Fruit fly (Drosophila melanogaster): ENCODE measurements around the gene CG4546.

Gene CG4546

dm6 chr3R:15839294-15839693 is 7.0 kb upstream of the CG4546 start, which contains the start of gene Pbp45 (continued):
- TF ChIP-seq sob (GFP tag; IDR thresholded peaks at IDR 0.05) (0 out of 2 replicates have a peak, but pooled peaks have one; percentile 8), Sox100B (GFP tag; optimal IDR thresholded peaks at IDR 0.05) (no peak), mirr (GFP tag; optimal IDR thresholded peaks at IDR 0.05) (no peak), CG13775 (GFP tag; optimal IDR thresholded peaks at IDR 0.05) (no peak), zen (tag; optimal IDR thresholded peaks at IDR 0.05) (no peak), zen2 (GFP tag; IDR thresholded peaks at IDR 0.05; ENCODE audit: partially characterized antibody) (peak; percentile 56; the same call in 1 of the 3 replicates), CG2712 (tag; optimal IDR thresholded peaks at IDR 0.05) (no peak), en (GFP tag; optimal IDR thresholded peaks at IDR 0.05) (no peak), CG9932 (GFP tag; IDR thresholded peaks at IDR 0.05) (peak; percentile 49; the same call in 1 of the 2 replicates), CG13287 (GFP tag; IDR thresholded peaks at IDR 0.05; ENCODE audit: partially characterized antibody) (peak; percentile 60; the same call in 1 of the 2 replicates), CG13624 (GFP tag; optimal IDR thresholded peaks at IDR 0.05) (peak; percentile 22), ash1 (GFP tag; optimal IDR thresholded peaks at IDR 0.05) (no peak), tll (GFP tag; optimal IDR thresholded peaks at IDR 0.05) (no peak), odd (GFP tag; optimal IDR thresholded peaks at IDR 0.05) (no peak), Hsf (GFP tag; optimal IDR thresholded peaks at IDR 0.05) (peak; percentile 8), Rfx (GFP tag; IDR thresholded peaks at IDR 0.05) (peak; percentile 58), CG4617 (GFP tag; optimal IDR thresholded peaks at IDR 0.05; ENCODE audit: borderline replicate concordance) (no peak), CG33557 (GFP tag; optimal IDR thresholded peaks at IDR 0.05) (no peak), sna (GFP tag; IDR thresholded peaks at IDR 0.05; ENCODE audit: partially characterized antibody) (peak; percentile 43; the same call in 1 of the 2 replicates), BEAF-32 (GFP tag; optimal IDR thresholded peaks at IDR 0.05) (peak; percentile 34), CG34224 (GFP tag; IDR thresholded peaks at IDR 0.05; ENCODE audit: partially characterized antibody) (peak; percentile 52; the same call in 2 of the 3 replicates), lov (optimal IDR thresholded peaks at IDR 0.05) (no peak), lov (GFP tag; IDR thresholded peaks at IDR 0.05) (no peak), Lpt (GFP tag; optimal IDR thresholded peaks at IDR 0.05) (no peak), amos (GFP tag; IDR thresholded peaks at IDR 0.05; ENCODE audit: partially characterized antibody) (peak; percentile 29; the same call in 1 of the 2 replicates), CG1529 (GFP tag; optimal IDR thresholded peaks at IDR 0.05) (no peak), vfl (GFP tag; optimal IDR thresholded peaks at IDR 0.05) (no peak), ase (GFP tag; IDR thresholded peaks at IDR 0.05) (no peak), Dp (GFP tag; optimal IDR thresholded peaks at IDR 0.05) (peak; percentile 89), lmd (GFP tag; IDR thresholded peaks at IDR 0.05) (no peak), Camta (GFP tag; optimal IDR thresholded peaks at IDR 0.05) (no peak), CG34376 (GFP tag; optimal IDR thresholded peaks at IDR 0.05) (no peak), CG3847 (GFP tag; IDR thresholded peaks at IDR 0.05) (peak; percentile 27; the same call in 1 of the 2 replicates), CG17829 (tag; optimal IDR thresholded peaks at IDR 0.05) (no peak), CG18476 (GFP tag; optimal IDR thresholded peaks at IDR 0.05) (no peak), cg (GFP tag; optimal IDR thresholded peaks at IDR 0.05) (no peak), Hr39 (optimal IDR thresholded peaks at IDR 0.05) (no peak), Scr (GFP tag; IDR thresholded peaks at IDR 0.05; ENCODE audit: partially characterized antibody) (peak; percentile 40; the same call in 1 of the 2 replicates), CTCF (GFP tag; optimal IDR thresholded peaks at IDR 0.05) (no peak), NfI (GFP tag; optimal IDR thresholded peaks at IDR 0.05) (peak; percentile 8), Ravus (GFP tag; IDR thresholded peaks at IDR 0.05) (no peak), CG11560 (tag; IDR thresholded peaks at IDR 0.05) (no peak), gsb (GFP tag; IDR thresholded peaks at IDR 0.05) (no peak), CG9817 (tag; optimal IDR thresholded peaks at IDR 0.05) (no peak), CG15601 (tag; optimal IDR thresholded peaks at IDR 0.05) (no peak), CoRest (tag; optimal IDR thresholded peaks at IDR 0.05) (no peak), Hey (tag; optimal IDR thresholded peaks at IDR 0.05) (no peak), ind (GFP tag; optimal IDR thresholded peaks at IDR 0.05) (no peak), sc (optimal IDR thresholded peaks at IDR 0.05) (no peak), sc (GFP tag; optimal IDR thresholded peaks at IDR 0.05) (no peak), Fer3 (tag; optimal IDR thresholded peaks at IDR 0.05) (no peak), E2f2 (GFP tag; IDR thresholded peaks at IDR 0.05) (peak; percentile 92)
